Fruit fly (Drosophila melanogaster): Measurements from ENCODE around the gene CG14891.

Gene CG14891

DNA sequence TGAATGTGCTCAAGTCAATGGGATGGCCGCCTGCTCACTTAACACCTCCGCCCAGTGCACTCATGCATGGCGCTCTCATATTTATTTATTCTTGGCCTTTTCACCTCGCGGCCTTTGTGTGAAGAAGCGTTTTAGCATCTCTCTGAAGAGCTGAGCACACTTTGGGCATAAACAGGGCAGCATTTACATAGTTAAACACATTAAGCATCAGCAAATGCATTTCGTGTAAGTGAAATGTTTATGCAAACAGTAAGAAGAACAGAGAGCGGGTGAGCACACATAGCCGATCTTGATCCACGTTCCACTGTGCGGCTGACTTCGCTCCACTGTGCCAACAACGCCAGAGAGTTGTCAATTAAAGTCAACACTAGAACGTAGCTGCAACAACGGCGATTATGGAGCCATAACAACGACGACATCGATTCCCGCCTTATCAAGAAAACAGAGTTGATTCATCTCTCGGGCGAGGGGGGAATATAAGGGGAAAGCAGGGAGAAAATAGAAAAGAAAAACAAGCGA, 46.7 kb upstream of the CG14891 start (continued):
- TF ChIP-seq CG14014 (GFP tag; IDR thresholded peaks at IDR 0.05) (no peak), CG15696 (tag; optimal IDR thresholded peaks at IDR 0.05) (peak; percentile 86), Hr51 (GFP tag; optimal IDR thresholded peaks at IDR 0.05) (peak in 1 of 2 experiments; percentile 24), lbe (GFP tag; optimal IDR thresholded peaks at IDR 0.05) (no peak), CG3065 (GFP tag; optimal IDR thresholded peaks at IDR 0.05) (peak; percentile 16), jumu (GFP tag; optimal IDR thresholded peaks at IDR 0.05) (peak; percentile 50), Spps (tag; optimal IDR thresholded peaks at IDR 0.05) (peak; percentile 91), klu (GFP tag; IDR thresholded peaks at IDR 0.05) (no peak), CG33213 (GFP tag; optimal IDR thresholded peaks at IDR 0.05) (peak; percentile 15), CoRest (tag; optimal IDR thresholded peaks at IDR 0.05) (peak; percentile 48), Jarid2 (GFP tag; optimal IDR thresholded peaks at IDR 0.05) (peak; percentile 42), CG15479 (GFP tag; optimal IDR thresholded peaks at IDR 0.05) (no peak), tio (GFP tag; optimal IDR thresholded peaks at IDR 0.05) (no peak), CG17385 (GFP tag; optimal IDR thresholded peaks at IDR 0.05) (peak; percentile 19), stc (GFP tag; IDR thresholded peaks at IDR 0.05) (no peak), amos (GFP tag; IDR thresholded peaks at IDR 0.05; ENCODE audit: partially characterized antibody) (no peak), onecut (GFP tag; IDR thresholded peaks at IDR 0.05) (peak; percentile 34), CG12236 (GFP tag; optimal IDR thresholded peaks at IDR 0.05) (peak; percentile 66), vnd (GFP tag; IDR thresholded peaks at IDR 0.05; ENCODE audit: partially characterized antibody) (0 out of 3 replicates have a peak, but pooled peaks have one; percentile 33), Sox102F (GFP tag; optimal IDR thresholded peaks at IDR 0.05) (peak; percentile 5), zfh2 (GFP tag; optimal IDR thresholded peaks at IDR 0.05) (no peak), CG14667 (GFP tag; IDR thresholded peaks at IDR 0.05) (0 out of 2 replicates have a peak, but pooled peaks have one; percentile 7), Blimp-1 (GFP tag; optimal IDR thresholded peaks at IDR 0.05) (peak; percentile 77), peb (GFP tag; IDR thresholded peaks at IDR 0.05) (peak; percentile 51), CG8388 (GFP tag; optimal IDR thresholded peaks at IDR 0.05) (peak; percentile 41), Hr3 (GFP tag; optimal IDR thresholded peaks at IDR 0.05) (no peak), CG2875 (GFP tag; optimal IDR thresholded peaks at IDR 0.05) (peak; percentile 61), CG18262 (tag; optimal IDR thresholded peaks at IDR 0.05) (peak; percentile 63), chif (GFP tag; optimal IDR thresholded peaks at IDR 0.05) (peak; percentile 60 to 65), Ets65A (GFP tag) (peak; percentile 90), CG7357 (GFP tag; IDR thresholded peaks at IDR 0.05) (no peak), CG14441 (GFP tag; IDR thresholded peaks at IDR 0.05) (0 out of 2 replicates have a peak, but pooled peaks have one; percentile 34), Xrp1 (GFP tag; IDR thresholded peaks at IDR 0.05) (peak; percentile 77), NFAT (GFP tag; IDR thresholded peaks at IDR 0.05) (no peak), kni (GFP tag; optimal IDR thresholded peaks at IDR 0.05) (peak; percentile 98), unpg (GFP tag; optimal IDR thresholded peaks at IDR 0.05) (peak; percentile 42), CG1603 (tag; optimal IDR thresholded peaks at IDR 0.05) (peak; percentile 83), CG6689 (GFP tag; IDR thresholded peaks at IDR 0.05) (peak; percentile 41), bowl (GFP tag; IDR thresholded peaks at IDR 0.05) (no peak), HLHmδ (GFP tag; optimal IDR thresholded peaks at IDR 0.05) (peak; percentile 88), CG18476 (GFP tag; optimal IDR thresholded peaks at IDR 0.05) (no peak), CG31388 (GFP tag; optimal IDR thresholded peaks at IDR 0.05) (peak; percentile 28), CG30431 (GFP tag; optimal IDR thresholded peaks at IDR 0.05) (peak; percentile 67), slou (GFP tag; optimal IDR thresholded peaks at IDR 0.05) (no peak), lab (GFP tag; optimal IDR thresholded peaks at IDR 0.05) (peak; percentile 41), CG2712 (tag; optimal IDR thresholded peaks at IDR 0.05) (peak; percentile 68), CG8924 (tag; optimal IDR thresholded peaks at IDR 0.05) (peak; percentile 32), CG18599 (GFP tag; optimal IDR thresholded peaks at IDR 0.05) (peak; percentile 4), CG10654 (GFP tag; optimal IDR thresholded peaks at IDR 0.05) (peak; percentile 69), nerfin-1 (tag; optimal IDR thresholded peaks at IDR 0.05) (peak; percentile 26)

Measured in whole organism, embryonic.